Worm (Caenorhabditis elegans) whole organism, L4 larva: ENCODE measurements around the gene T08D10.4.

Experiments used
- D1046.2 ChIP-seq: fragments of 200-800 bp; sonication (Bioruptor generic); IDR thresholded peaks from 2 replicates; pipeline ENCODE4 v1.3.6; 2022; ENCODE audit warnings: missing genetic modification characterization, missing compliant biosample characterization
- F10B5.3 ChIP-seq: sonication (generic microtip); optimal IDR thresholded peaks from 2 replicates; lab custom pipeline; 2016; ENCODE audit warnings: mild to moderate bottlenecking, missing genetic modification characterization, missing compliant biosample characterization
- F44E2.7 ChIP-seq: fragments of 200-800 bp; sonication (Bioruptor generic); IDR thresholded peaks from 2 replicates; pipeline ENCODE4 v2.1.2; 2022; ENCODE audit warnings: missing genetic modification characterization, missing compliant biosample characterization
- T20F7.1 ChIP-seq: fragments of 200-800 bp; sonication (Bioruptor generic); optimal IDR thresholded peaks from 2 replicates; lab custom pipeline; 2018; ENCODE audit warnings: mild to moderate bottlenecking, missing genetic modification characterization, missing compliant biosample characterization
- aha-1 ChIP-seq: fragments of 150-350 bp; peaks from one replicate; lab custom pipeline; 2014; ENCODE audit warnings: missing biosample characterization, missing genetic modification characterization
- aly-2 ChIP-seq: sonication (generic microtip); optimal IDR thresholded peaks from 2 replicates; lab custom pipeline; 2018; ENCODE audit warnings: missing biosample characterization, missing genetic modification characterization
- arid-1 ChIP-seq: fragments of 200-800 bp; sonication (Bioruptor generic); conservative IDR thresholded peaks from 2 replicates; pipeline ENCODE4 v1.3.6; 2022; ENCODE audit warnings: missing genetic modification reagents, missing genetic modification characterization, missing compliant biosample characterization
- ceh-28 ChIP-seq: fragments of 150-350 bp; optimal IDR thresholded peaks from 2 replicates; lab custom pipeline; 2014; ENCODE audit warnings: missing biosample characterization, missing genetic modification reagents, missing genetic modification characterization
- ceh-82 ChIP-seq: sonication (generic microtip); optimal IDR thresholded peaks from 2 replicates; lab custom pipeline; 2017; ENCODE audit warnings: missing biosample characterization, missing genetic modification characterization
- ces-1 ChIP-seq: fragments of 150-350 bp; sonication (generic microtip); optimal IDR thresholded peaks from 4 replicates; lab custom pipeline; 2014; ENCODE audit warnings: missing biosample characterization, missing genetic modification reagents, missing genetic modification characterization
- ctbp-1 ChIP-seq: fragments of 200-800 bp; sonication (Bioruptor generic); IDR thresholded peaks from 2 replicates; pipeline ENCODE4 v1.3.6; 2022; ENCODE audit warnings: missing genetic modification reagents, missing genetic modification characterization, missing compliant biosample characterization
- daf-12 ChIP-seq: fragments of 150-350 bp; optimal IDR thresholded peaks from 2 replicates; lab custom pipeline; 2014; ENCODE audit warnings: missing biosample characterization, missing genetic modification reagents, missing genetic modification characterization
- daf-19 ChIP-seq: fragments of 200-800 bp; sonication (Bioruptor generic); conservative IDR thresholded peaks from 2 replicates; pipeline ENCODE4 v1.3.6; 2022; ENCODE audit warnings: missing genetic modification characterization, missing compliant biosample characterization
- dmd-8 ChIP-seq: fragments of 200-800 bp; sonication (Bioruptor generic); IDR thresholded peaks from 2 replicates; pipeline ENCODE4 v1.3.6; 2022; ENCODE audit warnings: missing genetic modification characterization, missing compliant biosample characterization
- dmd-9 ChIP-seq: fragments of 200-800 bp; sonication (Bioruptor generic); IDR thresholded peaks from 2 replicates; pipeline ENCODE4 v1.3.6; 2022; ENCODE audit warnings: missing genetic modification reagents, missing genetic modification characterization, missing compliant biosample characterization
- dpl-1 ChIP-seq: fragments of 150-350 bp; optimal IDR thresholded peaks from 2 replicates; lab custom pipeline; 2014; ENCODE audit warnings: missing biosample characterization, missing genetic modification reagents, missing genetic modification characterization
- hif-1 ChIP-seq, 2 experiments: sonication (generic microtip); optimal IDR thresholded peaks; 2 replicates each; lab custom pipeline; 2016 to 2017; ENCODE audit warnings: missing compliant biosample characterization in 2 of 2, missing genetic modification characterization in 2 of 2, missing genetic modification reagents in 2 of 2, missing genotype in 2 of 2, mild to moderate bottlenecking in 1 of 2
- hlh-11 ChIP-seq: fragments of 200-800 bp; sonication (Bioruptor generic); optimal IDR thresholded peaks from 2 replicates; lab custom pipeline; 2018; ENCODE audit warnings: mild to moderate bottlenecking, missing genetic modification characterization, missing compliant biosample characterization
- hmg-1.1 ChIP-seq: fragments of 200-800 bp; sonication (Bioruptor generic); IDR thresholded peaks from 2 replicates; pipeline ENCODE4 v1.3.6; 2022; ENCODE audit warnings: missing genetic modification reagents, missing genetic modification characterization, missing compliant biosample characterization
- jun-1 ChIP-seq: fragments of 150-350 bp; optimal IDR thresholded peaks from 2 replicates; lab custom pipeline; 2014; ENCODE audit warnings: missing biosample characterization, missing genetic modification reagents, missing genetic modification characterization
- lim-7 ChIP-seq: fragments of 200-800 bp; sonication (Bioruptor generic); IDR thresholded peaks from 2 replicates; pipeline ENCODE4 v1.3.6; 2022; ENCODE audit warnings: missing genetic modification characterization, missing compliant biosample characterization
- lin-1 ChIP-seq: fragments of 200-800 bp; sonication (Bioruptor generic); IDR thresholded peaks from 2 replicates; pipeline ENCODE4 v1.3.6; 2022; ENCODE audit warnings: missing genetic modification reagents, missing genetic modification characterization, missing compliant biosample characterization
- lin-29 ChIP-seq: fragments of 200-800 bp; sonication (Bioruptor generic); IDR thresholded peaks from 2 replicates; pipeline ENCODE4 v1.3.6; 2022; ENCODE audit warnings: missing genetic modification reagents, missing genetic modification characterization, missing compliant biosample characterization
- lin-38 ChIP-seq: fragments of 200-800 bp; sonication (Bioruptor generic); IDR thresholded peaks from 2 replicates; pipeline ENCODE4 v1.3.6; 2022; ENCODE audit warnings: missing genetic modification reagents, missing genetic modification characterization, missing compliant biosample characterization
- lin-39 ChIP-seq: fragments of 150-350 bp; optimal IDR thresholded peaks from 2 replicates; lab custom pipeline; 2014; ENCODE audit warnings: missing biosample characterization, missing genetic modification reagents, missing genetic modification characterization
- lsy-2 ChIP-seq, 2 experiments: fragments of 150-350 bp in 1 of 2; sonication (generic microtip) in 1 of 2; optimal IDR thresholded peaks; 2 replicates each; lab custom pipeline; 2014 to 2017; ENCODE audit warnings: missing biosample characterization in 2 of 2, missing genetic modification characterization in 2 of 2
- madf-9 ChIP-seq: fragments of 200-800 bp; sonication (Bioruptor generic); conservative IDR thresholded peaks from 2 replicates; pipeline ENCODE4 v1.3.6; 2022; ENCODE audit warnings: missing genetic modification reagents, missing genetic modification characterization, missing compliant biosample characterization
- mdl-1 ChIP-seq, 2 experiments: fragments of 150-350 bp in 1 of 2; sonication (generic microtip) in 1 of 2; optimal IDR thresholded peaks; 2 replicates each; lab custom pipeline; 2014 to 2017; ENCODE audit warnings: missing biosample characterization in 2 of 2, missing genetic modification characterization in 2 of 2
- mes-2 ChIP-seq: sonication (generic microtip); optimal IDR thresholded peaks from 2 replicates; lab custom pipeline; 2016; ENCODE audit warnings: missing genotype, mild to moderate bottlenecking, missing genetic modification characterization, missing compliant biosample characterization; ENCODE audit not compliant: poor library complexity, severe bottlenecking
- mxl-2 ChIP-seq: fragments of 200-800 bp; sonication (Bioruptor generic); conservative IDR thresholded peaks from 2 replicates; pipeline ENCODE4 v1.3.6; 2022; ENCODE audit warnings: missing genetic modification reagents, missing genetic modification characterization, missing compliant biosample characterization
- mxl-3 ChIP-seq: fragments of 200-800 bp; sonication (Bioruptor generic); optimal IDR thresholded peaks from 2 replicates; lab custom pipeline; 2018; ENCODE audit warnings: mild to moderate bottlenecking, missing genetic modification characterization, missing compliant biosample characterization
- nhr-10 ChIP-seq: fragments of 150-350 bp; optimal IDR thresholded peaks from 2 replicates; lab custom pipeline; 2014; ENCODE audit warnings: missing biosample characterization, missing genetic modification characterization
- nhr-102 ChIP-seq: sonication (generic microtip); optimal IDR thresholded peaks from 2 replicates; lab custom pipeline; 2016; ENCODE audit warnings: mild to moderate bottlenecking, missing genetic modification characterization, moderate library complexity, missing compliant biosample characterization
- nhr-25 ChIP-seq: sonication (generic microtip); optimal IDR thresholded peaks from 2 replicates; lab custom pipeline; 2017; ENCODE audit warnings: missing genetic modification characterization, mild to moderate bottlenecking, missing compliant biosample characterization, antibody characterized with exemption, moderate library complexity, borderline replicate concordance; ENCODE audit not compliant: insufficient read depth
- nhr-42 ChIP-seq: fragments of 200-800 bp; sonication (Bioruptor generic); IDR thresholded peaks from 2 replicates; pipeline ENCODE4 v1.3.6; 2022; ENCODE audit warnings: missing genetic modification characterization, missing compliant biosample characterization
- nhr-6 ChIP-seq: fragments of 150-350 bp; optimal IDR thresholded peaks from 2 replicates; lab custom pipeline; 2014; ENCODE audit warnings: missing biosample characterization, missing genetic modification characterization
- nhr-76 ChIP-seq: fragments of 150-350 bp; optimal IDR thresholded peaks from 2 replicates; lab custom pipeline; 2014; ENCODE audit warnings: missing biosample characterization, missing genetic modification characterization
- pha-4 ChIP-seq, 2 experiments: fragments of 150-350 bp in 1 of 2; fragments of 200-800 bp in 1 of 2; sonication (Bioruptor generic) in 1 of 2; IDR thresholded peaks in 1 of 2; optimal IDR thresholded peaks in 1 of 2; 2 replicates each; pipeline versions ENCODE4 v1.3.6 to Lab custom; 2014 to 2022; ENCODE audit warnings: missing genetic modification characterization in 2 of 2, missing genetic modification reagents in 2 of 2, missing biosample characterization in 1 of 2, missing compliant biosample characterization in 1 of 2
- pqm-1 ChIP-seq: sonication (generic microtip); optimal IDR thresholded peaks from 2 replicates; lab custom pipeline; 2017; ENCODE audit warnings: missing biosample characterization, missing genetic modification characterization
- skn-1 ChIP-seq: fragments of 150-350 bp; optimal IDR thresholded peaks from 2 replicates; lab custom pipeline; 2014; ENCODE audit warnings: missing biosample characterization, missing genetic modification characterization
- spr-1 ChIP-seq: sonication (generic microtip); optimal IDR thresholded peaks from 2 replicates; lab custom pipeline; 2016; ENCODE audit warnings: mild to moderate bottlenecking, missing genetic modification characterization, missing compliant biosample characterization
- tag-97 ChIP-seq: fragments of 200-800 bp; sonication (Bioruptor generic); IDR thresholded peaks from 2 replicates; pipeline ENCODE4 v1.3.6; 2022; ENCODE audit warnings: missing genetic modification characterization, missing compliant biosample characterization
- tra-1 ChIP-seq: fragments of 200-800 bp; sonication (Bioruptor generic); IDR thresholded peaks from 2 replicates; pipeline ENCODE4 v1.3.6; 2022; ENCODE audit warnings: missing genetic modification reagents, missing genetic modification characterization, missing compliant biosample characterization
- unc-62 ChIP-seq, 3 experiments: fragments of 150-350 bp in 1 of 3; sonication (generic microtip); optimal IDR thresholded peaks in 2 of 3; peaks in 1 of 3; 1 replicate in 1 of 3; 2 replicates in 2 of 3; lab custom pipeline; 2014 to 2017; ENCODE audit warnings: missing biosample characterization in 3 of 3, missing genetic modification characterization in 3 of 3, missing genetic modification reagents in 3 of 3, missing genotype in 1 of 3
- zfp-3 ChIP-seq: fragments of 200-800 bp; sonication (Bioruptor generic); conservative IDR thresholded peaks from 2 replicates; pipeline ENCODE4 v1.3.6; 2022; ENCODE audit warnings: missing genetic modification reagents, missing genetic modification characterization, missing compliant biosample characterization
- zip-11 ChIP-seq: fragments of 200-800 bp; sonication (Bioruptor generic); IDR thresholded peaks from 2 replicates; pipeline ENCODE4 v1.3.6; 2022; ENCODE audit warnings: missing genetic modification characterization, missing compliant biosample characterization
- zip-2 ChIP-seq: fragments of 150-350 bp; optimal IDR thresholded peaks from 2 replicates; lab custom pipeline; 2014; ENCODE audit warnings: missing biosample characterization, missing genetic modification characterization
- ztf-11 ChIP-seq: fragments of 150-350 bp; optimal IDR thresholded peaks from 2 replicates; lab custom pipeline; 2014; ENCODE audit warnings: missing biosample characterization, missing genetic modification characterization
- ztf-7 ChIP-seq: fragments of 150-350 bp; optimal IDR thresholded peaks from 2 replicates; lab custom pipeline; 2014; ENCODE audit warnings: missing biosample characterization, missing genetic modification characterization

Gene T08D10.4

ce11 chrX:11937343-11937935, 15.7 kb downstream of the T08D10.4 start (continued):
- TF ChIP-seq lin-29 (peak; percentile 89), jun-1 (tag; lab: Kevin White, UChicago) (peak; percentile 99), lin-1 (GFP tag; lab: Robert Waterston, UW) (peak; percentile 95), T20F7.1 (GFP tag; lab: Kevin White, UChicago) (peak; percentile 91), mes-2 (tag; lab: Kevin White, UChicago) (peak; percentile 99), hmg-1.1 (GFP tag; lab: Robert Waterston, UW) (peak; percentile 99), aha-1 (peak; percentile 100), hlh-11 (tag; lab: Kevin White, UChicago) (peak; percentile 97), skn-1 (tag; lab: Kevin White, UChicago) (no peak), mxl-3 (GFP tag; lab: Kevin White, UChicago) (peak; percentile 92), mxl-2 (GFP tag; lab: Robert Waterston, UW) (peak; percentile 84), zip-11 (GFP tag; lab: Robert Waterston, UW) (no peak), pha-4 (GFP tag; IDR thresholded peaks at IDR 0.05; lab: Robert Waterston, UW) (peak; percentile 97), pha-4 (tag; optimal IDR thresholded peaks at IDR 0.05; lab: Kevin White, UChicago) (peak; percentile 78), arid-1 (GFP tag; lab: Robert Waterston, UW) (peak; percentile 66), ztf-11 (peak; percentile 84), D1046.2 (GFP tag; lab: Robert Waterston, UW) (peak; percentile 89; the same call in 1 of the 2 replicates), unc-62 (GFP tag; optimal IDR thresholded peaks at IDR 0.05 in 1 of 2; lab: Kevin White, UChicago) (peak; percentile 91 to 100), unc-62 (tag; optimal IDR thresholded peaks at IDR 0.05; lab: Kevin White, UChicago) (peak; percentile 93), nhr-25 (tag; lab: Kevin White, UChicago) (peak; percentile 97), nhr-6 (peak; percentile 98), pqm-1 (tag; lab: Kevin White, UChicago) (peak; percentile 68), lin-38 (GFP tag; lab: Robert Waterston, UW) (peak; percentile 88), tra-1 (GFP tag; lab: Robert Waterston, UW) (peak; percentile 95), dpl-1 (GFP tag; lab: Kevin White, UChicago) (peak; percentile 76), ces-1 (GFP tag; lab: Kevin White, UChicago) (peak; percentile 95), madf-9 (GFP tag; lab: Robert Waterston, UW) (peak; percentile 97), ctbp-1 (GFP tag; lab: Robert Waterston, UW) (peak; percentile 98), mdl-1 (tag; optimal IDR thresholded peaks at IDR 0.05; lab: Kevin White, UChicago) (peak; percentile 90 to 92), lsy-2 (tag; optimal IDR thresholded peaks at IDR 0.05; lab: Kevin White, UChicago) (peak; percentile 96 to 97), spr-1 (tag; lab: Kevin White, UChicago) (peak; percentile 97), zfp-3 (GFP tag; lab: Robert Waterston, UW) (peak; percentile 94), nhr-42 (GFP tag; lab: Robert Waterston, UW) (peak; percentile 99), dmd-8 (GFP tag; lab: Robert Waterston, UW) (peak; percentile 72), daf-12 (tag; lab: Kevin White, UChicago) (no peak), tag-97 (GFP tag; lab: Robert Waterston, UW) (no peak), lim-7 (GFP tag; lab: Robert Waterston, UW) (no peak), daf-19 (peak; percentile 96), ceh-82 (tag; lab: Kevin White, UChicago) (peak; percentile 66), nhr-10 (tag; lab: Kevin White, UChicago) (peak; percentile 99), nhr-102 (tag; lab: Kevin White, UChicago) (peak; percentile 99), F10B5.3 (peak; percentile 96), F44E2.7 (GFP tag; lab: Robert Waterston, UW) (0 out of 2 replicates have a peak, but pooled peaks have one; percentile 23), aly-2 (tag; lab: Kevin White, UChicago) (no peak), lin-39 (tag; lab: Kevin White, UChicago) (peak; percentile 86), ceh-28 (tag; lab: Kevin White, UChicago) (peak; percentile 99), nhr-76 (peak; percentile 82), zip-2 (tag; lab: Kevin White, UChicago) (peak; percentile 98), ztf-7 (tag; lab: Kevin White, UChicago) (peak; percentile 97), hif-1 (tag; optimal IDR thresholded peaks at IDR 0.05; lab: Kevin White, UChicago) (peak; percentile 82 to 92), dmd-9 (GFP tag; lab: Robert Waterston, UW) (peak; percentile 88)
